Fruit fly (Drosophila melanogaster): Measurements from ENCODE around the gene cass.

The cass gene

DNA sequence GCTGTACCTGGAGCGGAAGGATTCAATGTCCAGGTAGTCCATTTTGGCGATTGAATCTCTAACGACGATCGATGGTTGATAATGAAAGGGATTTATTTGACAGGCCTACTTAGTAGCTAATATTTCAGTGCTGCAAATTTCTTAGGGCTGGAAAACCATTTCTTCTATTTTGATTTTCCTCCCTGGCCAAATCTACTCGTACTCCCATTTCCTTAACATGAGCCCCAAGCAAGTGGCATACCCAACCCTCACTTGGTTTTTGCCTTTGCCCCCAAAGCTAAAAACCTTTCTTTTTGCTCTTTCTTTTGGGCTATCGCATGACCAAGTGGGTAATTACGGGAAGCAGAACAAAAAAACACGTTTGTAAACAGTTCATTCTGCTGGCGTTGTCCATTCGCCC lies 21.0 kb upstream of the cass start, which contains the start of gene CG15142:
CG15142 (minus strand) TSS at position 101 of the 400 bp plus-strand sequence.
- TF ChIP-seq Myc (optimal IDR thresholded peaks at IDR 0.05) (no peak), CG32264 (GFP tag; optimal IDR thresholded peaks at IDR 0.05) (no peak), sage (GFP tag; optimal IDR thresholded peaks at IDR 0.05) (no peak), GATAd (GFP tag; optimal IDR thresholded peaks at IDR 0.05) (no peak), woc (GFP tag; optimal IDR thresholded peaks at IDR 0.05) (no peak), HLH106 (tag; optimal IDR thresholded peaks at IDR 0.05) (no peak), usp (GFP tag; optimal IDR thresholded peaks at IDR 0.05) (no peak), Rel (GFP tag; optimal IDR thresholded peaks at IDR 0.05) (no peak), Rel (tag; optimal IDR thresholded peaks at IDR 0.05) (no peak), br (GFP tag; optimal IDR thresholded peaks at IDR 0.05) (no peak), Hr83 (GFP tag; optimal IDR thresholded peaks at IDR 0.05; ENCODE audit: poor library complexity, severe bottlenecking) (no peak), Dif (GFP tag; optimal IDR thresholded peaks at IDR 0.05; ENCODE audit: partially characterized antibody) (no peak), Jra (GFP tag; optimal IDR thresholded peaks at IDR 0.05) (no peak), dl (GFP tag; optimal IDR thresholded peaks at IDR 0.05; ENCODE audit: insufficient read depth in 1 of 2, partially characterized antibody in 2 of 2) (no peak)

DNA sequence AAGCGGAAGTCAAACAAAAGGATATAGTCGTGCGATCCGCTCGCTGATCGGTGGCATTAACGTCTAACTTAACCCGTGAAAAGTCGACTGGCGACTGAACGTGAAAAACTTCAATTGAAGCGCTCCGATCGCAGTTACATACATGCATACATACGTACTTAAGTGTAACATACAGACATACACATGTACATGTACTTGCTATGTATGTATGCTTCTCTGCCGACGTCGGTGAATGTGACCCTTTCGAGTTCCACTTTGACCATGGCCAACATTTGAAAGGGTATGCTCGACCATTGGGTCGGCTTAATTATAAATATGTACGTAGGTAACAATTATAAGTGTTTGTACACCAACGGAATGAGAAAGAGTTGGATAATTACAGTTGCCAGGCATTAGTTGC lies 19.4 kb upstream of the cass start, which contains the start of gene qua:
qua (minus strand) TSS at position 101 of the 400 bp plus-strand sequence.
- no peak for TF ChIP-seq Rel (GFP tag; optimal IDR thresholded peaks at IDR 0.05)
- no peak for TF ChIP-seq Rel (tag; optimal IDR thresholded peaks at IDR 0.05)
- no peak for TF ChIP-seq rgr (GFP tag; optimal IDR thresholded peaks at IDR 0.05)
- no peak for TF ChIP-seq jim (GFP tag; optimal IDR thresholded peaks at IDR 0.05)
- TF ChIP-seq sv (GFP tag; optimal IDR thresholded peaks at IDR 0.05) = no peak
- TF ChIP-seq woc (GFP tag; optimal IDR thresholded peaks at IDR 0.05) = no peak
- TF ChIP-seq lola (GFP tag; optimal IDR thresholded peaks at IDR 0.05) = no peak
- no peak for TF ChIP-seq dl (GFP tag; optimal IDR thresholded peaks at IDR 0.05; ENCODE audit: insufficient read depth in 1 of 2, partially characterized antibody in 2 of 2)
- TF ChIP-seq Jra (GFP tag; optimal IDR thresholded peaks at IDR 0.05) = no peak
- TF ChIP-seq Hr78 (GFP tag; optimal IDR thresholded peaks at IDR 0.05) = no peak
- TF ChIP-seq tai (GFP tag; optimal IDR thresholded peaks at IDR 0.05) = no peak
- TF ChIP-seq N (GFP tag; optimal IDR thresholded peaks at IDR 0.05) = no peak
- TF ChIP-seq dmrt93B (GFP tag; optimal IDR thresholded peaks at IDR 0.05) = no peak
- TF ChIP-seq foxo (GFP tag; optimal IDR thresholded peaks at IDR 0.05) = no peak
- no peak for TF ChIP-seq brk (GFP tag; optimal IDR thresholded peaks at IDR 0.05)
- TF ChIP-seq usp (GFP tag; optimal IDR thresholded peaks at IDR 0.05) = no peak
- TF ChIP-seq Vsx2 (GFP tag; optimal IDR thresholded peaks at IDR 0.05; ENCODE audit: partially characterized antibody) = no peak
- no peak for TF ChIP-seq pan (optimal IDR thresholded peaks at IDR 0.05)

DNA sequence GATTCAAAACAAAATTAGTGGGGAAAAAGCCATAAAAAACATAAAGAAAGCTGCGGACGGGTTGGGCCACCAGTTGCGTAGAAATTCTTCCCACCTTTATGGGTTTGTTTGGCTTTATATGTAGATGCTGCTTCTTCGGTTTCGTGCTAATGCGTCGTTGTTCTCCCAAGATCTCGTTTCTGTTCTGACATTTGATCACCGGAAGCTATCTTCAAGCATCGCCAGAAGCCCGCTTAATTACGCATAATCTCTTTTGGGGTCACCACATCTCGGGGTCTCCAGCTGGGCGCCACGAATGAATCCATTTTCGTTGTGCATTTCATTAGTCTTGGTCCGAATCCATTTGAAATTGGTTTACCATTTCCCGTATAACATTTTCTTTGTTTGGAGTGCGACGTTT lies 18.1 kb upstream of the cass start:
- TF ChIP-seq ey (GFP tag; optimal IDR thresholded peaks at IDR 0.05) = no peak
- TF ChIP-seq Sp1 (GFP tag; optimal IDR thresholded peaks at IDR 0.05) = no peak

DNA sequence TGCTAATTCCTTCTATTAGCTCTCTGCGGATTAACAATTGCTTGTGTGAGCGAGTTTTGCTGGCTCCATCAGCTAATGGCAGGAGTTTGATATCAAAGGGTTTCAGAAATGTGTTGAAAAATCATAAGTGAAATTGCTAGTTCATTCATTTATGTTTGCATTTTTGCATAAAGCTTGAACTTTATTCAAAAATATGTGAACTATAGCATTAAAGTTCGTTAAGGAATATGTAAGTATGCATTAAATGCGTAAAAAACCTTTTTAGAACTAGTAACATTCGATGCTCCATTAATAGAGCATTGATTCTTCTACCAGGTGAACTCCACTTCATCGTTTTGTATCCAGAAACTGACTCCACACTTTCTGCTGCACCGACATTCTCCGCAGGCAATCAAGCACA lies 15.0 kb upstream of the cass start:
- TF ChIP-seq Sp1 (GFP tag; optimal IDR thresholded peaks at IDR 0.05) (no peak), Myc (optimal IDR thresholded peaks at IDR 0.05) (no peak), br (GFP tag; optimal IDR thresholded peaks at IDR 0.05) (no peak), tai (GFP tag; optimal IDR thresholded peaks at IDR 0.05) (no peak), fru (GFP tag; optimal IDR thresholded peaks at IDR 0.05) (no peak), CrebA (GFP tag; optimal IDR thresholded peaks at IDR 0.05; ENCODE audit: borderline replicate concordance) (no peak), sage (GFP tag; optimal IDR thresholded peaks at IDR 0.05) (no peak), CG32264 (GFP tag; optimal IDR thresholded peaks at IDR 0.05) (no peak), jim (GFP tag; optimal IDR thresholded peaks at IDR 0.05) (no peak), Hr78 (GFP tag; optimal IDR thresholded peaks at IDR 0.05) (no peak), dl (GFP tag; optimal IDR thresholded peaks at IDR 0.05; ENCODE audit: insufficient read depth in 1 of 2, partially characterized antibody in 2 of 2) (no peak), OdsH (GFP tag; optimal IDR thresholded peaks at IDR 0.05) (no peak)

DNA sequence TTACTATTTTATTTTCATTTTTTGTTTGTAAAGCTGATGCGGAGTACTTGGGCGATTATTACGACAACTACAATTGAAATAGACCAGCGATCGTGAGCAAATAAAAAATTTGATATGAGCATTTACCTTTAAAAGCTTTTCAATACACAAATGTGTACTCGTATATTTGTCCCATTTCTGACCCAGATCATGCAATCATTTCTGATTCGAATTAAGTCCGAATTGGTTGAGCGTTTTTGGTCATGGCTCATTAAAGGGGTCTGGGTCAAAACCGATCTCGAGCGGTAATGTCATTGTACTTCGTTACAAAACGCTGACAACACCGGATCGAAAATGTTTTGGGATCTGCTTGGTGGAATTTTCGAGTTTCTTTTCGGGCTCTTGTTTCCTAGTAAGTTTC lies 8.6 kb upstream of the cass start, which contains the start of gene CG43220:
CG43220 (plus strand) TSS at position 301 of the 400 bp plus-strand sequence.
- TF ChIP-seq CG9705 (GFP tag; optimal IDR thresholded peaks at IDR 0.05) (no peak), sv (GFP tag; optimal IDR thresholded peaks at IDR 0.05) (no peak), OdsH (GFP tag; optimal IDR thresholded peaks at IDR 0.05) (no peak), Vsx2 (GFP tag; optimal IDR thresholded peaks at IDR 0.05; ENCODE audit: partially characterized antibody) (no peak)
